Fruit fly (Drosophila melanogaster) whole organism, embryonic: Measurements from ENCODE around the gene CG14659.
A peak's percentile ranks its signal among the peaks of the same experiment; 100 is the strongest.

Experiments used
- ATbp ChIP-seq: fragments of 200-800 bp; sonication (Bioruptor generic); optimal IDR thresholded peaks from 2 replicates; lab custom pipeline; 2017; ENCODE audit warnings: missing biosample characterization, mild to moderate bottlenecking, missing genetic modification characterization, missing genetic modification reagents
- Asciz ChIP-seq: fragments of 200-800 bp; sonication (Bioruptor generic); optimal IDR thresholded peaks from 2 replicates; lab custom pipeline; 2017; ENCODE audit warnings: missing biosample characterization, mild to moderate bottlenecking, missing genetic modification characterization, missing genetic modification reagents
- CG10431 ChIP-seq: fragments of 200-800 bp; sonication (Bioruptor generic); optimal IDR thresholded peaks from 3 replicates; lab custom pipeline; 2018; ENCODE audit warnings: missing biosample characterization, mild to moderate bottlenecking, missing genetic modification characterization
- CG13296 ChIP-seq: fragments of 200-800 bp; sonication (Bioruptor generic); optimal IDR thresholded peaks from 3 replicates; lab custom pipeline; 2018; ENCODE audit warnings: missing biosample characterization, mild to moderate bottlenecking, missing genetic modification characterization
- CG14860 ChIP-seq: fragments of 200-800 bp; sonication (Bioruptor generic); IDR thresholded peaks from 3 replicates; pipeline ENCODE4 v1.3.6; 2022; ENCODE audit warnings: missing biosample characterization, missing genetic modification characterization; ENCODE audit not compliant: partially characterized antibody
- CG16815 ChIP-seq: fragments of 200-800 bp; sonication (Bioruptor generic); optimal IDR thresholded peaks from 3 replicates; lab custom pipeline; 2017; ENCODE audit warnings: missing biosample characterization, mild to moderate bottlenecking, missing genetic modification characterization
- CG17802 ChIP-seq: fragments of 200-800 bp; sonication (Bioruptor generic); optimal IDR thresholded peaks from 2 replicates; lab custom pipeline; 2018; ENCODE audit warnings: missing biosample characterization, mild to moderate bottlenecking, missing genetic modification characterization, moderate library complexity
- CG18599 ChIP-seq: fragments of 200-800 bp; sonication (Bioruptor generic); optimal IDR thresholded peaks from 3 replicates; lab custom pipeline; 2017; ENCODE audit warnings: missing biosample characterization, missing genetic modification characterization, mild to moderate bottlenecking, moderate library complexity, missing genetic modification reagents
- CG2120 ChIP-seq: fragments of 200-800 bp; sonication (Bioruptor generic); optimal IDR thresholded peaks from 3 replicates; lab custom pipeline; 2016; ENCODE audit warnings: missing biosample characterization, missing genetic modification characterization
- CG2199 ChIP-seq: fragments of 200-800 bp; sonication (Bioruptor generic); IDR thresholded peaks from 3 replicates; pipeline ENCODE4 v1.3.6; 2022; ENCODE audit warnings: missing biosample characterization, missing genetic modification characterization
- CG2202 ChIP-seq: fragments of 200-800 bp; sonication (Bioruptor generic); optimal IDR thresholded peaks from 2 replicates; lab custom pipeline; 2018; ENCODE audit warnings: missing biosample characterization, mild to moderate bottlenecking, missing genetic modification characterization
- CG32767 ChIP-seq: fragments of 200-800 bp; sonication (Bioruptor generic); IDR thresholded peaks from 2 replicates; pipeline ENCODE4 v1.3.6; 2022; ENCODE audit warnings: missing biosample characterization, missing genetic modification characterization
- CG33557 ChIP-seq: fragments of 200-800 bp; sonication (Bioruptor generic); optimal IDR thresholded peaks from 2 replicates; lab custom pipeline; 2019; ENCODE audit warnings: missing biosample characterization, mild to moderate bottlenecking, missing genetic modification characterization, moderate library complexity
- CG4328 ChIP-seq: fragments of 200-800 bp; sonication (Bioruptor generic); optimal IDR thresholded peaks from 3 replicates; lab custom pipeline; 2017; ENCODE audit warnings: missing biosample characterization, missing genetic modification reagents, missing genetic modification characterization
- CG5180 ChIP-seq: fragments of 200-800 bp; sonication (Bioruptor generic); optimal IDR thresholded peaks from 3 replicates; lab custom pipeline; 2017; ENCODE audit warnings: missing biosample characterization, missing genetic modification characterization, mild to moderate bottlenecking, moderate library complexity, missing genetic modification reagents
- CG5245 ChIP-seq: fragments of 200-800 bp; sonication (Bioruptor generic); optimal IDR thresholded peaks from 3 replicates; lab custom pipeline; 2016; ENCODE audit warnings: missing biosample characterization, missing genetic modification characterization
- CG6765 ChIP-seq: fragments of 200-800 bp; sonication (Bioruptor generic); optimal IDR thresholded peaks from 3 replicates; lab custom pipeline; 2017; ENCODE audit warnings: missing biosample characterization, mild to moderate bottlenecking, missing genetic modification characterization
- CG8359 ChIP-seq: fragments of 200-800 bp; sonication (Bioruptor generic); optimal IDR thresholded peaks from 2 replicates; lab custom pipeline; 2017; ENCODE audit warnings: missing biosample characterization, mild to moderate bottlenecking, missing genetic modification characterization, borderline replicate concordance
- Dek ChIP-seq: fragments of 200-800 bp; sonication (Bioruptor generic); optimal IDR thresholded peaks from 3 replicates; lab custom pipeline; 2019; ENCODE audit warnings: missing biosample characterization, mild to moderate bottlenecking, missing genetic modification characterization, moderate library complexity
- Dref ChIP-seq: fragments of 200-800 bp; sonication (Bioruptor generic); IDR thresholded peaks from 2 replicates; pipeline ENCODE4 v1.3.6; 2022; ENCODE audit warnings: missing biosample characterization, missing genetic modification characterization
- Drgx ChIP-seq: fragments of 200-800 bp; sonication (Bioruptor generic); IDR thresholded peaks from 2 replicates; pipeline ENCODE4 v1.3.6; 2022; ENCODE audit warnings: missing biosample characterization, missing genetic modification characterization
- HLH54F ChIP-seq: fragments of 200-800 bp; sonication (Bioruptor generic); optimal IDR thresholded peaks from 3 replicates; lab custom pipeline; 2016; ENCODE audit warnings: missing biosample characterization, missing genetic modification characterization
- Hand ChIP-seq: fragments of 200-800 bp; sonication (Bioruptor generic); optimal IDR thresholded peaks from 2 replicates; lab custom pipeline; 2017; ENCODE audit warnings: mild to moderate bottlenecking, missing biosample characterization, missing genetic modification reagents, missing genetic modification characterization
- HmgZ ChIP-seq: fragments of 200-800 bp; sonication (Bioruptor generic); optimal IDR thresholded peaks from 2 replicates; lab custom pipeline; 2018; ENCODE audit warnings: missing biosample characterization, mild to moderate bottlenecking, missing genetic modification characterization
- Hr39 ChIP-seq: fragments of >200 bp; optimal IDR thresholded peaks from 2 replicates; lab custom pipeline; 2017
- Lpt ChIP-seq: fragments of >200 bp; optimal IDR thresholded peaks from 2 replicates; lab custom pipeline; 2018; ENCODE audit warnings: missing biosample characterization, missing genetic modification characterization
- NfI ChIP-seq: fragments of 200-800 bp; sonication (Bioruptor generic); optimal IDR thresholded peaks from 3 replicates; lab custom pipeline; 2018; ENCODE audit warnings: missing biosample characterization, mild to moderate bottlenecking, missing genetic modification characterization, moderate library complexity
- Usf ChIP-seq: fragments of 200-800 bp; sonication (Bioruptor generic); optimal IDR thresholded peaks from 2 replicates; lab custom pipeline; 2017; ENCODE audit warnings: missing genotype, missing biosample characterization, missing genetic modification characterization
- ash1 ChIP-seq: fragments of 200-800 bp; sonication (Bioruptor generic); optimal IDR thresholded peaks from 2 replicates; lab custom pipeline; 2018; ENCODE audit warnings: missing biosample characterization, mild to moderate bottlenecking, missing genetic modification characterization
- cas ChIP-seq: fragments of 200-800 bp; sonication (Bioruptor generic); IDR thresholded peaks from 2 replicates; pipeline ENCODE4 v1.3.6; 2022; ENCODE audit warnings: missing biosample characterization, missing genetic modification characterization
- cato ChIP-seq: fragments of 200-800 bp; sonication (Bioruptor generic); optimal IDR thresholded peaks from 2 replicates; lab custom pipeline; 2016; ENCODE audit warnings: missing biosample characterization, missing genetic modification characterization, borderline replicate concordance
- croc ChIP-seq: fragments of 200-800 bp; sonication (Bioruptor generic); conservative IDR thresholded peaks from 3 replicates; pipeline ENCODE4 v1.3.6; 2022; ENCODE audit warnings: missing biosample characterization, missing genetic modification characterization
- crol ChIP-seq: fragments of 200-800 bp; sonication (Bioruptor generic); IDR thresholded peaks from 2 replicates; pipeline ENCODE4 v1.3.6; 2022; ENCODE audit warnings: missing biosample characterization, missing genetic modification characterization
- dan ChIP-seq: fragments of 200-800 bp; sonication (Bioruptor generic); IDR thresholded peaks from 2 replicates; pipeline ENCODE4 v1.3.6; 2022; ENCODE audit warnings: missing biosample characterization, missing genetic modification characterization
- fd96Cb ChIP-seq: fragments of 200-800 bp; sonication (Bioruptor generic); optimal IDR thresholded peaks from 2 replicates; lab custom pipeline; 2018; ENCODE audit warnings: missing biosample characterization, mild to moderate bottlenecking, missing genetic modification characterization, moderate library complexity
- gfzf ChIP-seq: fragments of 200-800 bp; sonication (Bioruptor generic); optimal IDR thresholded peaks from 2 replicates; lab custom pipeline; 2016; ENCODE audit warnings: missing biosample characterization, mild to moderate bottlenecking, missing genetic modification characterization, moderate library complexity
- knrl ChIP-seq: fragments of 200-800 bp; sonication (Bioruptor generic); IDR thresholded peaks from 3 replicates; pipeline ENCODE4 v1.3.6; 2022; ENCODE audit warnings: missing biosample characterization, missing genetic modification characterization; ENCODE audit not compliant: partially characterized antibody
- lab ChIP-seq: fragments of 200-800 bp; sonication (Bioruptor generic); optimal IDR thresholded peaks from 3 replicates; lab custom pipeline; 2017; ENCODE audit warnings: missing biosample characterization, missing genetic modification characterization, mild to moderate bottlenecking, moderate library complexity, missing genetic modification reagents
- lilli ChIP-seq: fragments of 200-800 bp; sonication (Bioruptor generic); optimal IDR thresholded peaks from 3 replicates; lab custom pipeline; 2016; ENCODE audit warnings: missing biosample characterization, missing genetic modification characterization
- maf-S ChIP-seq: fragments of 200-800 bp; sonication (Bioruptor generic); optimal IDR thresholded peaks from 2 replicates; lab custom pipeline; 2016; ENCODE audit warnings: missing biosample characterization, missing genetic modification characterization
- nerfin-1 ChIP-seq: fragments of 200-800 bp; sonication (Bioruptor generic); optimal IDR thresholded peaks from 3 replicates; lab custom pipeline; 2019; ENCODE audit warnings: missing biosample characterization, mild to moderate bottlenecking, missing genetic modification characterization, moderate library complexity
- otp ChIP-seq: fragments of 200-800 bp; sonication (Bioruptor generic); IDR thresholded peaks from 3 replicates; pipeline ENCODE4, ENCODE4 v1.3.6; 2022; ENCODE audit warnings: missing biosample characterization, missing genetic modification characterization
- pita ChIP-seq: fragments of 200-800 bp; sonication (Bioruptor generic); optimal IDR thresholded peaks from 2 replicates; lab custom pipeline; 2017; ENCODE audit warnings: missing biosample characterization, mild to moderate bottlenecking, missing genetic modification characterization
- pnt ChIP-seq: fragments of 200-800 bp; sonication (Bioruptor generic); optimal IDR thresholded peaks from 3 replicates; lab custom pipeline; 2016; ENCODE audit warnings: missing biosample characterization, missing genetic modification characterization
- run ChIP-seq: fragments of 200-800 bp; sonication (Bioruptor generic); optimal IDR thresholded peaks from 3 replicates; lab custom pipeline; 2018; ENCODE audit warnings: missing biosample characterization, mild to moderate bottlenecking, missing genetic modification characterization
- sc ChIP-seq, 3 experiments: fragments of >200 bp in 2 of 3; fragments of 200-800 bp in 1 of 3; sonication (Bioruptor generic) in 1 of 3; optimal IDR thresholded peaks; 2 replicates in 2 of 3; 3 replicates in 1 of 3; lab custom pipeline; 2017; ENCODE audit warnings: mild to moderate bottlenecking in 1 of 3, missing biosample characterization in 1 of 3, missing genetic modification characterization in 1 of 3, missing genetic modification reagents in 1 of 3
- sr ChIP-seq: fragments of 200-800 bp; sonication (Bioruptor generic); IDR thresholded peaks from 3 replicates; pipeline ENCODE4 v1.3.6; 2022; ENCODE audit warnings: missing biosample characterization, missing genetic modification characterization
- stwl ChIP-seq: fragments of 200-800 bp; sonication (Bioruptor generic); optimal IDR thresholded peaks from 3 replicates; lab custom pipeline; 2018; ENCODE audit warnings: missing biosample characterization, mild to moderate bottlenecking, missing genetic modification characterization, moderate library complexity
- vfl ChIP-seq: fragments of 200-800 bp; sonication (Bioruptor generic); optimal IDR thresholded peaks from 2 replicates; lab custom pipeline; 2016; ENCODE audit warnings: missing biosample characterization, missing genetic modification characterization

The CG14659 gene

DNA sequence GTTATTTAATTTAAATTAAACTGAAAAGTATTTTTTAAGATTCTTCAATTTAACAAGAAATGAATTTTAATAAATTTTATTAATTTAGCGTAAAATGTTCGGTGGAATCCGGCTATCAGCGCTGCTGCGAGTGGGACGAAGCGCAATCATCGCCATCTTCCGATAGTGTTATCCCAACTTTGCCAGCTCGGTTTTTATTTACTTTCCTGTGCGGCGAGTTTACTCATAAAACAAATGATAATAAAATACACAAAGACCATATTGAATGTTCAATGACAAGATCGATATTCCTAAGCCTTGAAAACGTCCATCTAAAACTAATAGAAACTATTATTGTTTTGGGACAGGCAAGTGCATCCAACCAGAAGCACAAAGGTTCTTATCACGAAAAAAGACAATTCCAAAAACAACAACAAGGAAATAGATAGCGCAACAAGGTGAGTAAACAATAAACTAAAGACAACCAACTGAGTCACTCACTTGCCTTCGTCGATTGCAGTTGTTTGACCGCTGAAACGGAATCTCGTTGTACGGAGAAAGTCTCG is 17.9 kb downstream of the CG14659 start (continued):
- peak; percentile 44 for TF ChIP-seq run (tag; lab: Kevin White, UChicago)
- no peak for TF ChIP-seq pnt (GFP tag; lab: Kevin White, UChicago)
- TF ChIP-seq CG33557 (GFP tag; lab: Kevin White, UChicago), result peak; percentile 90
- peak; percentile 65 for TF ChIP-seq Dref (GFP tag; lab: Robert Waterston, UW)
- peak; percentile 50 for TF ChIP-seq CG18599 (GFP tag; lab: Kevin White, UChicago)
- TF ChIP-seq otp (GFP tag; lab: Robert Waterston, UW), result peak; percentile 54; the same call in 2 of the 3 replicates
- no peak for TF ChIP-seq CG32767
- TF ChIP-seq CG5180 (GFP tag; lab: Kevin White, UChicago), result no peak
- TF ChIP-seq CG13296 (GFP tag; lab: Kevin White, UChicago), result peak; percentile 86
- 0 out of 2 replicates have a peak, but pooled peaks have one; percentile 5 for TF ChIP-seq Drgx (GFP tag; lab: Robert Waterston, UW)
- peak; percentile 76 for TF ChIP-seq knrl (GFP tag; lab: Robert Waterston, UW)
- peak; percentile 33 for TF ChIP-seq fd96Cb (tag; lab: Kevin White, UChicago)
- no peak for TF ChIP-seq ash1 (GFP tag; lab: Kevin White, UChicago)
- no peak for TF ChIP-seq gfzf (GFP tag; lab: Kevin White, UChicago)
- TF ChIP-seq CG2202, result peak; percentile 86
- 0 out of 3 replicates have a peak, but pooled peaks have one; percentile 37 for TF ChIP-seq CG2199 (GFP tag; lab: Robert Waterston, UW)
- peak; percentile 91 for TF ChIP-seq CG17802 (tag; lab: Kevin White, UChicago)
- no peak; the same call in 1 of the 3 replicates for TF ChIP-seq sr (GFP tag; lab: Robert Waterston, UW)
- no peak for TF ChIP-seq pita (GFP tag; lab: Kevin White, UChicago)
- TF ChIP-seq CG14860 (GFP tag; lab: Robert Waterston, UW), result peak; percentile 43; the same call in 2 of the 3 replicates
- no peak for TF ChIP-seq vfl (GFP tag; lab: Kevin White, UChicago)
- TF ChIP-seq cato (GFP tag; lab: Kevin White, UChicago), result peak; percentile 1
- TF ChIP-seq lab, result peak; percentile 73
- peak; percentile 43 for TF ChIP-seq croc (GFP tag; lab: Robert Waterston, UW)
- TF ChIP-seq lilli (GFP tag; lab: Kevin White, UChicago), result peak; percentile 46
- TF ChIP-seq stwl, result peak; percentile 39
- peak; percentile 84 for TF ChIP-seq CG10431 (GFP tag; lab: Kevin White, UChicago)
- peak; percentile 67 for TF ChIP-seq CG4328 (GFP tag; lab: Kevin White, UChicago)
- peak; percentile 87 for TF ChIP-seq Asciz (GFP tag; lab: Kevin White, UChicago)
- no peak for TF ChIP-seq Hr39
- TF ChIP-seq NfI, result peak; percentile 33
- no peak for TF ChIP-seq Dek (tag; lab: Kevin White, UChicago)
- peak; percentile 6 for TF ChIP-seq CG16815 (GFP tag; lab: Kevin White, UChicago)
- peak; percentile 84 for TF ChIP-seq nerfin-1 (tag; lab: Kevin White, UChicago)
- TF ChIP-seq CG6765 (GFP tag; lab: Kevin White, UChicago), result no peak
- no peak for TF ChIP-seq dan (GFP tag; lab: Robert Waterston, UW)
- peak; percentile 64 for TF ChIP-seq CG8359 (GFP tag; lab: Kevin White, UChicago)
- TF ChIP-seq HLH54F (GFP tag; lab: Kevin White, UChicago), result peak; percentile 12
- peak; percentile 61 for TF ChIP-seq HmgZ
- TF ChIP-seq Lpt (GFP tag; lab: Kevin White, UChicago), result no peak
- TF ChIP-seq Usf (GFP tag; lab: Kevin White, UChicago), result peak; percentile 8
- peak; percentile 43; the same call in 1 of the 2 replicates for TF ChIP-seq cas (GFP tag; lab: Robert Waterston, UW)
- peak; percentile 86 for TF ChIP-seq ATbp
- TF ChIP-seq Hand (GFP tag; lab: Kevin White, UChicago), result peak; percentile 58
- peak; percentile 7 for TF ChIP-seq CG5245 (GFP tag; lab: Kevin White, UChicago)
- TF ChIP-seq sc (optimal IDR thresholded peaks at IDR 0.05; lab: Kevin White, UChicago), result no peak
- TF ChIP-seq sc (GFP tag; optimal IDR thresholded peaks at IDR 0.05; lab: Kevin White, UChicago), result peak; percentile 79
- TF ChIP-seq CG2120, result peak; percentile 68
- TF ChIP-seq maf-S (GFP tag; lab: Kevin White, UChicago), result peak; percentile 39
- no peak for TF ChIP-seq crol
